Worm (Caenorhabditis elegans) whole organism, late embryonic: ENCODE measurements around the gene K06G5.3.

Experiments
- ceh-2 ChIP-seq: sonication (generic microtip); optimal IDR thresholded peaks from 2 replicates; lab custom pipeline; 2016; ENCODE audit warnings: missing genotype, missing genetic modification characterization, missing compliant biosample characterization
- hlh-30 ChIP-seq: sonication (generic microtip); optimal IDR thresholded peaks from 2 replicates; lab custom pipeline; 2017; ENCODE audit warnings: antibody characterized with exemption, missing genetic modification characterization, missing compliant biosample characterization; ENCODE audit not compliant: insufficient read depth
- rnt-1 ChIP-seq: sonication (generic microtip); optimal IDR thresholded peaks from 2 replicates; lab custom pipeline; 2016; ENCODE audit warnings: missing genetic modification characterization, missing compliant biosample characterization

- TF ChIP-seq rnt-1 (tag; lab: Kevin White, UChicago) (no peak), hlh-30 (tag; lab: Kevin White, UChicago) (no peak), ceh-2 (tag; lab: Kevin White, UChicago) (no peak)
These were observed at the start of gene K06G5.3 for ce11 chrX:14223156-14223555.
